Worm (Caenorhabditis elegans) whole organism, midembryonic: ENCODE data around the gene K02E11.3.
"Not testable (repeated sequence)": the region's sequence is repeated elsewhere in the genome, so short reads cannot be mapped to it uniquely, and the experiment has no call there.

Experiments used
- T22C8.4 ChIP-seq: fragments of 200-800 bp; sonication (Bioruptor generic); IDR thresholded peaks from 2 replicates; pipeline ENCODE4 v1.3.6; 2022; ENCODE audit warnings: missing genetic modification characterization, missing compliant biosample characterization
- cog-1 ChIP-seq: sonication (generic microtip); optimal IDR thresholded peaks from 2 replicates; lab custom pipeline; 2016; ENCODE audit warnings: missing genetic modification characterization, missing compliant biosample characterization
- flt-1 ChIP-seq: fragments of 200-800 bp; sonication (Bioruptor generic); IDR thresholded peaks from 2 replicates; pipeline ENCODE4 v1.3.6; 2022; ENCODE audit warnings: missing genetic modification characterization, missing compliant biosample characterization
- klf-2 ChIP-seq: fragments of 200-800 bp; sonication (Bioruptor generic); conservative IDR thresholded peaks from 2 replicates; pipeline ENCODE4 v1.3.6; 2022; ENCODE audit warnings: missing genetic modification reagents, missing genetic modification characterization, missing compliant biosample characterization
- med-1 ChIP-seq: sonication (generic microtip); optimal IDR thresholded peaks from 2 replicates; lab custom pipeline; 2017; ENCODE audit warnings: missing genetic modification characterization, mild to moderate bottlenecking, missing compliant biosample characterization, antibody characterized with exemption, missing genetic modification reagents; ENCODE audit not compliant: insufficient read depth
- ref-1 ChIP-seq: fragments of 200-800 bp; sonication (Bioruptor generic); conservative IDR thresholded peaks from 2 replicates; pipeline ENCODE4 v1.3.6; 2022; ENCODE audit warnings: missing genetic modification reagents, missing genetic modification characterization, missing compliant biosample characterization
- tab-1 ChIP-seq: fragments of 200-800 bp; sonication (Bioruptor generic); IDR thresholded peaks from 2 replicates; pipeline ENCODE4 v1.3.6; 2022; ENCODE audit warnings: missing genetic modification characterization, missing compliant biosample characterization
- ztf-23 ChIP-seq: fragments of 200-800 bp; sonication (Bioruptor generic); IDR thresholded peaks from 2 replicates; pipeline ENCODE4 v1.3.6; 2022; ENCODE audit warnings: missing genetic modification reagents, missing genetic modification characterization, missing compliant biosample characterization
- ztf-29 ChIP-seq: fragments of 200-800 bp; sonication (Bioruptor generic); IDR thresholded peaks from 2 replicates; pipeline ENCODE4 v1.3.6; 2022; ENCODE audit warnings: missing genetic modification reagents, missing genetic modification characterization, missing compliant biosample characterization

The K02E11.3 gene

ce11 chrV:14212813-14213212 lies 33.8 kb downstream of the K02E11.3 start:
- TF ChIP-seq med-1 (GFP tag; lab: Kevin White, UChicago) (no peak), klf-2 (GFP tag; lab: Robert Waterston, UW) (no peak), cog-1 (tag; lab: Kevin White, UChicago) (no peak), ztf-23 (GFP tag; lab: Robert Waterston, UW) (no peak), flt-1 (GFP tag; lab: Robert Waterston, UW) (no peak), T22C8.4 (GFP tag; lab: Robert Waterston, UW) (no peak), ztf-29 (GFP tag; lab: Robert Waterston, UW) (no peak), tab-1 (GFP tag; lab: Robert Waterston, UW) (no peak), ref-1 (GFP tag; lab: Robert Waterston, UW) (no peak)

ce11 chrV:14210743-14211142 lies 35.9 kb downstream of the K02E11.3 start, which contains the start of gene str-230:
Gene str-230 (minus strand): TSS chrV:14210843.
- no peak for TF ChIP-seq ztf-23 (GFP tag; lab: Robert Waterston, UW)
- TF ChIP-seq med-1 (GFP tag; lab: Kevin White, UChicago): no peak
- no peak for TF ChIP-seq ref-1 (GFP tag; lab: Robert Waterston, UW)
- no peak for TF ChIP-seq flt-1 (GFP tag; lab: Robert Waterston, UW)
- no peak for TF ChIP-seq tab-1 (GFP tag; lab: Robert Waterston, UW)
- TF ChIP-seq cog-1 (tag; lab: Kevin White, UChicago): no peak
- no peak for TF ChIP-seq klf-2 (GFP tag; lab: Robert Waterston, UW)
- TF ChIP-seq T22C8.4 (GFP tag; lab: Robert Waterston, UW): no peak
- TF ChIP-seq ztf-29 (GFP tag; lab: Robert Waterston, UW): no peak

ce11 chrV:14205214-14205613 lies 41.4 kb downstream of the K02E11.3 start, which contains the start of gene T16A9.3:
Gene T16A9.3 (plus strand): TSS chrV:14205514.
- not testable (repeated sequence) for TF ChIP-seq ztf-29 (GFP tag; lab: Robert Waterston, UW); med-1 (GFP tag; lab: Kevin White, UChicago); ztf-23 (GFP tag; lab: Robert Waterston, UW)

- TF ChIP-seq ztf-23 (GFP tag; lab: Robert Waterston, UW): no peak
- no peak for TF ChIP-seq ref-1 (GFP tag; lab: Robert Waterston, UW)
Measured at ce11 chrV:14200086-14200485, 46.6 kb downstream of the K02E11.3 start.

ce11 chrV:14197651-14198050 lies 49.0 kb downstream of the K02E11.3 start:
- TF ChIP-seq flt-1 (GFP tag; lab: Robert Waterston, UW) (no peak), klf-2 (GFP tag; lab: Robert Waterston, UW) (no peak), tab-1 (GFP tag; lab: Robert Waterston, UW) (no peak), ref-1 (GFP tag; lab: Robert Waterston, UW) (no peak), ztf-29 (GFP tag; lab: Robert Waterston, UW) (no peak), med-1 (GFP tag; lab: Kevin White, UChicago) (no peak), cog-1 (tag; lab: Kevin White, UChicago) (no peak), ztf-23 (GFP tag; lab: Robert Waterston, UW) (no peak), T22C8.4 (GFP tag; lab: Robert Waterston, UW) (no peak)
